Worm (Caenorhabditis elegans) whole organism, L1 larva: Measurements from ENCODE around the gene Y62H9A.15.

Experiments
- lsy-2 ChIP-seq, 2 experiments: fragments of 150-350 bp; optimal IDR thresholded peaks; 2 replicates each; lab custom pipeline; 2014; ENCODE audit warnings: missing biosample characterization in 2 of 2, missing genetic modification characterization in 2 of 2
- mdl-1 ChIP-seq, 2 experiments: fragments of 150-350 bp; optimal IDR thresholded peaks; 2 replicates each; lab custom pipeline; 2014 to 2017; ENCODE audit warnings: missing biosample characterization in 2 of 2, missing genetic modification characterization in 2 of 2, inconsistent platforms in 1 of 2
- unc-130 ChIP-seq: fragments of 150-350 bp; optimal IDR thresholded peaks from 2 replicates; lab custom pipeline; 2017; ENCODE audit warnings: missing biosample characterization, missing genetic modification characterization, inconsistent platforms
- vab-15 ChIP-seq: sonication (generic microtip); optimal IDR thresholded peaks from 2 replicates; lab custom pipeline; 2017; ENCODE audit warnings: missing genotype, mild to moderate bottlenecking, missing genetic modification characterization, missing compliant biosample characterization
- ztf-4 ChIP-seq: fragments of 150-350 bp; optimal IDR thresholded peaks from 2 replicates; lab custom pipeline; 2014; ENCODE audit warnings: missing biosample characterization, missing genetic modification characterization

DNA sequence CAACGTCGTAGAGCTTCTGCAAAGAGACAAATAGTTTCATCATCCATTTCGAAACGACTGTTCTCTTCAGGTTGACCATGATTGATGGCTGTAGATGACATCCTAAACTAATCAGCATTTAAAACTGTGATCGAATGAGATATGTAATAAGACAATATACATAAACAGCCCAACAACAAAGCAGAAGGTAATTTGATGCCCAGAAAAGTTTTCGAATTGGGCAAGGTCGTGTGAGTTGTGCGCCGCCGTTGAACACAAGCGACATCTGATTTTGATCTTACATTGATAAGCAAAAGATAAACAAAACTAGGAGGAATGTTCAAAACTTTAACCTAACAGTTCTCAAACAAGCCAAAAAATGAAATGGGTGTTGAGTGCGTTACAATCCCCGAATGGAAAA lies 24.4 kb downstream of the Y62H9A.15 start, which contains the start of gene Y62H9A.7:
- TF ChIP-seq ztf-4 (tag; lab: Kevin White, UChicago): no peak
- TF ChIP-seq mdl-1 (tag; optimal IDR thresholded peaks at IDR 0.05; lab: Kevin White, UChicago): no peak
- no peak for TF ChIP-seq lsy-2 (tag; optimal IDR thresholded peaks at IDR 0.05; lab: Kevin White, UChicago)
- no peak for TF ChIP-seq vab-15 (tag; lab: Kevin White, UChicago)
- no peak for TF ChIP-seq unc-130 (tag; lab: Kevin White, UChicago)
